Worm (Caenorhabditis elegans): Measurements from ENCODE around the gene W03A5.2.

Gene W03A5.2

ce11 chrIII:5380554-5380953 lies 25.3 kb upstream of the W03A5.2 start (continued):
- TF ChIP-seq snpc-4 (GFP tag; optimal IDR thresholded peaks at IDR 0.05) (no peak), snpc-4 (tag; optimal IDR thresholded peaks at IDR 0.05) (peak in 2 of 4 experiments; percentile 2 to 56), B0261.1 (tag; optimal IDR thresholded peaks at IDR 0.05) (no peak), mcd-1 (GFP tag; IDR thresholded peaks at IDR 0.05) (no peak), mxl-1 (tag; optimal IDR thresholded peaks at IDR 0.05) (no peak), efl-1 (GFP tag; optimal IDR thresholded peaks at IDR 0.05) (peak; percentile 29), hrde-1 (tag; optimal IDR thresholded peaks at IDR 0.05; ENCODE audit: borderline replicate concordance) (no peak), dox-1 (GFP tag; IDR thresholded peaks at IDR 0.05) (peak; percentile 42; the same call in 1 of the 2 replicates), B0336.3 (GFP tag; IDR thresholded peaks at IDR 0.05) (no peak), lin-40 (tag; optimal IDR thresholded peaks at IDR 0.05) (no peak), D2030.7 (GFP tag; IDR thresholded peaks at IDR 0.05) (peak; percentile 65), unc-62 (GFP tag; optimal IDR thresholded peaks at IDR 0.05) (no peak), F39B2.1 (GFP tag; IDR thresholded peaks at IDR 0.05) (no peak), nhr-120 (GFP tag; IDR thresholded peaks at IDR 0.05) (no peak), B0035.1 (tag; optimal IDR thresholded peaks at IDR 0.05) (no peak), madf-10 (tag; optimal IDR thresholded peaks at IDR 0.05) (no peak), attf-5 (GFP tag; optimal IDR thresholded peaks at IDR 0.05) (no peak), F37B4.10 (GFP tag; IDR thresholded peaks at IDR 0.05) (no peak), tlf-1 (GFP tag; optimal IDR thresholded peaks at IDR 0.05) (peak; percentile 22), ztf-22 (GFP tag; optimal IDR thresholded peaks at IDR 0.05) (no peak), madf-8 (GFP tag; conservative IDR thresholded peaks at IDR 0.05) (peak; percentile 76), tbx-9 (tag; optimal IDR thresholded peaks at IDR 0.05; ENCODE audit: borderline replicate concordance) (no peak), Y67H2A.10 (GFP tag; conservative IDR thresholded peaks at IDR 0.05) (no peak), attf-3 (GFP tag; conservative IDR thresholded peaks at IDR 0.05) (no peak), lsy-27 (tag; optimal IDR thresholded peaks at IDR 0.05; ENCODE audit: borderline replicate concordance, insufficient read depth) (no peak), mel-28 (tag; optimal IDR thresholded peaks at IDR 0.05; ENCODE audit: borderline replicate concordance) (no peak), nfyb-1 (GFP tag; IDR thresholded peaks at IDR 0.05) (no peak), lin-26 (GFP tag; IDR thresholded peaks at IDR 0.05) (no peak), sptf-2 (GFP tag; optimal IDR thresholded peaks at IDR 0.05) (no peak), ztf-6 (GFP tag; IDR thresholded peaks at IDR 0.05) (no peak), K11D2.4 (GFP tag; IDR thresholded peaks at IDR 0.05) (no peak)

ce11 chrIII:5382073-5382472 lies 23.8 kb upstream of the W03A5.2 start, which contains the start of gene Y32H12A.6:
Gene Y32H12A.6, minus strand, starts transcription at chrIII:5382173.
- TF ChIP-seq Y56A3A.18 (GFP tag; IDR thresholded peaks at IDR 0.05): no peak
- TF ChIP-seq somi-1 (GFP tag; optimal IDR thresholded peaks at IDR 0.05): no peak
- TF ChIP-seq madf-10 (tag; optimal IDR thresholded peaks at IDR 0.05): no peak
- TF ChIP-seq F23B12.7 (tag; optimal IDR thresholded peaks at IDR 0.05; ENCODE audit: insufficient read depth): no peak
- no peak for TF ChIP-seq K11D2.4 (GFP tag; IDR thresholded peaks at IDR 0.05)
- TF ChIP-seq B0336.3 (GFP tag; IDR thresholded peaks at IDR 0.05): no peak
- TF ChIP-seq hrde-1 (tag; optimal IDR thresholded peaks at IDR 0.05; ENCODE audit: borderline replicate concordance): no peak
- TF ChIP-seq lag-1 (GFP tag; IDR thresholded peaks at IDR 0.05): no peak
- no peak for TF ChIP-seq aptf-2 (GFP tag; conservative IDR thresholded peaks at IDR 0.05)
- TF ChIP-seq bed-1 (GFP tag; IDR thresholded peaks at IDR 0.05): no peak
- no peak for TF ChIP-seq T26A5.8 (tag; optimal IDR thresholded peaks at IDR 0.05)
- TF ChIP-seq egrh-3 (GFP tag; IDR thresholded peaks at IDR 0.05): no peak
- no peak for TF ChIP-seq atf-7 (tag; optimal IDR thresholded peaks at IDR 0.05)
